Fruit fly (Drosophila melanogaster) whole organism, embryonic: ENCODE data around the gene CG13931.
A peak's percentile ranks its signal among the peaks of the same experiment; 100 is the strongest.

Source experiments
- ATbp ChIP-seq: fragments of 200-800 bp; sonication (Bioruptor generic); optimal IDR thresholded peaks from 2 replicates; lab custom pipeline; 2017; ENCODE audit warnings: missing biosample characterization, mild to moderate bottlenecking, missing genetic modification characterization, missing genetic modification reagents
- Ada2b ChIP-seq: fragments of 200-800 bp; sonication (Bioruptor generic); IDR thresholded peaks from 2 replicates; pipeline ENCODE4 v1.3.6; 2022; ENCODE audit warnings: missing biosample characterization, missing genetic modification characterization
- Awh ChIP-seq: fragments of 200-800 bp; sonication (Bioruptor generic); IDR thresholded peaks from 2 replicates; pipeline ENCODE4, ENCODE4 v1.3.6; 2022; ENCODE audit warnings: missing biosample characterization, missing genetic modification characterization
- BEAF-32 ChIP-seq: fragments of 200-800 bp; sonication (Bioruptor generic); optimal IDR thresholded peaks from 3 replicates; lab custom pipeline; 2017; ENCODE audit warnings: missing biosample characterization, missing genetic modification characterization, mild to moderate bottlenecking, moderate library complexity, missing genetic modification reagents
- CG10959 ChIP-seq: fragments of 200-800 bp; sonication (Bioruptor generic); IDR thresholded peaks from 2 replicates; pipeline ENCODE4 v1.3.6; 2022; ENCODE audit warnings: missing biosample characterization, missing genetic modification characterization
- CG14014 ChIP-seq: fragments of 200-800 bp; sonication (Bioruptor generic); IDR thresholded peaks from 2 replicates; pipeline ENCODE4 v1.3.6; 2022; ENCODE audit warnings: missing biosample characterization, missing genetic modification characterization
- CG1529 ChIP-seq: fragments of 200-800 bp; sonication (Bioruptor generic); optimal IDR thresholded peaks from 3 replicates; lab custom pipeline; 2018; ENCODE audit warnings: missing biosample characterization, missing genetic modification characterization
- CG15514 ChIP-seq: fragments of 200-800 bp; sonication (Bioruptor generic); optimal IDR thresholded peaks from 3 replicates; lab custom pipeline; 2017; ENCODE audit warnings: missing biosample characterization, missing genetic modification characterization, mild to moderate bottlenecking, moderate library complexity, missing genetic modification reagents
- CG16779 ChIP-seq: fragments of 200-800 bp; sonication (Bioruptor generic); IDR thresholded peaks from 2 replicates; pipeline ENCODE4 v1.3.6; 2022; ENCODE audit warnings: missing biosample characterization, missing genetic modification characterization
- CG17186 ChIP-seq: fragments of 200-800 bp; sonication (Bioruptor generic); optimal IDR thresholded peaks from 3 replicates; lab custom pipeline; 2017; ENCODE audit warnings: missing biosample characterization, missing genetic modification reagents, missing genetic modification characterization
- CG17829 ChIP-seq: fragments of 200-800 bp; optimal IDR thresholded peaks from 2 replicates; lab custom pipeline; 2019; ENCODE audit warnings: missing biosample characterization, mild to moderate bottlenecking, missing genetic modification characterization, moderate library complexity
- CG18011 ChIP-seq: fragments of 200-800 bp; sonication (Bioruptor generic); optimal IDR thresholded peaks from 2 replicates; lab custom pipeline; 2017; ENCODE audit warnings: missing biosample characterization, missing genetic modification characterization, mild to moderate bottlenecking, moderate library complexity, missing genotype
- CG2199 ChIP-seq: fragments of 200-800 bp; sonication (Bioruptor generic); IDR thresholded peaks from 3 replicates; pipeline ENCODE4 v1.3.6; 2022; ENCODE audit warnings: missing biosample characterization, missing genetic modification characterization
- CG30431 ChIP-seq: fragments of 200-800 bp; sonication (Bioruptor generic); optimal IDR thresholded peaks from 2 replicates; lab custom pipeline; 2017; ENCODE audit warnings: missing biosample characterization, missing genetic modification characterization
- CG34224 ChIP-seq: fragments of 200-800 bp; sonication (Bioruptor generic); IDR thresholded peaks from 3 replicates; pipeline ENCODE4 v1.3.6; 2022; ENCODE audit warnings: missing biosample characterization, missing genetic modification characterization; ENCODE audit not compliant: partially characterized antibody
- CG34422 ChIP-seq: fragments of 200-800 bp; sonication (Bioruptor generic); IDR thresholded peaks from 3 replicates; pipeline ENCODE4 v1.3.6; 2022; ENCODE audit warnings: missing biosample characterization, missing genetic modification characterization
- CG3847 ChIP-seq: fragments of 200-800 bp; sonication (Bioruptor generic); IDR thresholded peaks from 2 replicates; pipeline ENCODE4 v1.3.6; 2022; ENCODE audit warnings: missing biosample characterization, missing genetic modification characterization
- CG8359 ChIP-seq: fragments of 200-800 bp; sonication (Bioruptor generic); optimal IDR thresholded peaks from 2 replicates; lab custom pipeline; 2017; ENCODE audit warnings: missing biosample characterization, mild to moderate bottlenecking, missing genetic modification characterization, borderline replicate concordance
- CG9609 ChIP-seq: fragments of 200-800 bp; sonication (Bioruptor generic); optimal IDR thresholded peaks from 3 replicates; lab custom pipeline; 2016; ENCODE audit warnings: missing biosample characterization, missing genetic modification characterization
- Eip74EF ChIP-seq, 2 experiments: fragments of 200-800 bp in 1 of 2; fragments of >200 bp in 1 of 2; sonication (Bioruptor generic) in 1 of 2; optimal IDR thresholded peaks; 2 replicates each; lab custom pipeline; 2017 to 2019; ENCODE audit warnings: missing biosample characterization in 2 of 2, missing genetic modification characterization in 2 of 2, mild to moderate bottlenecking in 1 of 2, moderate library complexity in 1 of 2
- Fer1 ChIP-seq: fragments of 200-800 bp; sonication (Bioruptor generic); optimal IDR thresholded peaks from 2 replicates; lab custom pipeline; 2017; ENCODE audit warnings: missing biosample characterization, mild to moderate bottlenecking, missing genetic modification characterization
- Gug ChIP-seq: fragments of 200-800 bp; sonication (Bioruptor generic); IDR thresholded peaks from 4 replicates; pipeline ENCODE4 v1.3.6; 2022; ENCODE audit warnings: missing biosample characterization, missing genetic modification characterization
- H15 ChIP-seq: fragments of 200-800 bp; sonication (Bioruptor generic); IDR thresholded peaks from 3 replicates; pipeline ENCODE4 v1.3.6; 2022; ENCODE audit warnings: missing biosample characterization, missing genetic modification characterization
- HLH3B ChIP-seq: fragments of 200-800 bp; sonication (Bioruptor generic); IDR thresholded peaks from 2 replicates; pipeline ENCODE4 v1.3.6; 2022; ENCODE audit warnings: missing biosample characterization, missing genetic modification characterization
- Hmx ChIP-seq: fragments of 200-800 bp; sonication (Bioruptor generic); optimal IDR thresholded peaks from 2 replicates; lab custom pipeline; 2016; ENCODE audit warnings: missing biosample characterization, missing genetic modification characterization
- Lpt ChIP-seq: fragments of >200 bp; optimal IDR thresholded peaks from 2 replicates; lab custom pipeline; 2018; ENCODE audit warnings: missing biosample characterization, missing genetic modification characterization
- MBD-R2 ChIP-seq: fragments of 200-800 bp; sonication (Bioruptor generic); IDR thresholded peaks from 2 replicates; pipeline ENCODE4 v1.3.6; 2022; ENCODE audit warnings: missing biosample characterization, missing genetic modification characterization
- Side ChIP-seq: fragments of 200-800 bp; sonication (Bioruptor generic); optimal IDR thresholded peaks from 2 replicates; lab custom pipeline; 2016; ENCODE audit warnings: missing biosample characterization, missing genetic modification characterization
- Sry-δ ChIP-seq: fragments of 200-800 bp; sonication (Bioruptor generic); optimal IDR thresholded peaks from 2 replicates; lab custom pipeline; 2016; ENCODE audit warnings: missing biosample characterization, missing genetic modification characterization
- abd-A ChIP-seq: fragments of 200-800 bp; sonication (Bioruptor generic); optimal IDR thresholded peaks from 3 replicates; lab custom pipeline; 2019; ENCODE audit warnings: missing biosample characterization, mild to moderate bottlenecking, missing genetic modification characterization, moderate library complexity
- ara ChIP-seq: fragments of 200-800 bp; sonication (Bioruptor generic); IDR thresholded peaks from 2 replicates; pipeline ENCODE4 v1.3.6; 2022; ENCODE audit warnings: missing biosample characterization, missing genetic modification characterization
- ash1 ChIP-seq: fragments of 200-800 bp; sonication (Bioruptor generic); optimal IDR thresholded peaks from 2 replicates; lab custom pipeline; 2018; ENCODE audit warnings: missing biosample characterization, mild to moderate bottlenecking, missing genetic modification characterization
- bab2 ChIP-seq: fragments of 200-800 bp; sonication (Bioruptor generic); optimal IDR thresholded peaks from 2 replicates; lab custom pipeline; 2016; ENCODE audit warnings: missing biosample characterization, missing genetic modification characterization
- caup ChIP-seq: fragments of 200-800 bp; sonication (Bioruptor generic); optimal IDR thresholded peaks from 3 replicates; lab custom pipeline; 2017; ENCODE audit warnings: missing biosample characterization, mild to moderate bottlenecking, missing genetic modification characterization, moderate library complexity; ENCODE audit not compliant: severe bottlenecking
- crol ChIP-seq: fragments of 200-800 bp; sonication (Bioruptor generic); IDR thresholded peaks from 2 replicates; pipeline ENCODE4 v1.3.6; 2022; ENCODE audit warnings: missing biosample characterization, missing genetic modification characterization
- ems ChIP-seq: fragments of 200-800 bp; sonication (Bioruptor generic); optimal IDR thresholded peaks from 3 replicates; lab custom pipeline; 2016; ENCODE audit warnings: missing biosample characterization, missing genetic modification characterization
- fd64A ChIP-seq: fragments of 200-800 bp; sonication (Bioruptor generic); optimal IDR thresholded peaks from 3 replicates; lab custom pipeline; 2018; ENCODE audit warnings: missing biosample characterization, mild to moderate bottlenecking, missing genetic modification characterization
- gsb-n ChIP-seq: fragments of 200-800 bp; sonication (Bioruptor generic); optimal IDR thresholded peaks from 3 replicates; lab custom pipeline; 2018; ENCODE audit warnings: missing biosample characterization, mild to moderate bottlenecking, missing genetic modification characterization
- h ChIP-seq: fragments of >200 bp; optimal IDR thresholded peaks from 2 replicates; lab custom pipeline; 2017
- ken ChIP-seq: fragments of 200-800 bp; sonication (Bioruptor generic); IDR thresholded peaks from 3 replicates; pipeline ENCODE4 v1.3.6; 2022; ENCODE audit warnings: missing biosample characterization, missing genetic modification characterization
- knrl ChIP-seq: fragments of 200-800 bp; sonication (Bioruptor generic); IDR thresholded peaks from 3 replicates; pipeline ENCODE4 v1.3.6; 2022; ENCODE audit warnings: missing biosample characterization, missing genetic modification characterization; ENCODE audit not compliant: partially characterized antibody
- mld ChIP-seq: fragments of 200-800 bp; sonication (Bioruptor generic); IDR thresholded peaks from 3 replicates; pipeline ENCODE4 v1.3.6; 2022; ENCODE audit warnings: missing biosample characterization, missing genetic modification characterization; ENCODE audit not compliant: partially characterized antibody
- pita ChIP-seq: fragments of 200-800 bp; sonication (Bioruptor generic); optimal IDR thresholded peaks from 2 replicates; lab custom pipeline; 2017; ENCODE audit warnings: missing biosample characterization, mild to moderate bottlenecking, missing genetic modification characterization
- pzg ChIP-seq: fragments of 200-800 bp; sonication (Bioruptor generic); optimal IDR thresholded peaks from 3 replicates; lab custom pipeline; 2018; ENCODE audit warnings: missing biosample characterization, mild to moderate bottlenecking, missing genetic modification characterization, moderate library complexity
- sd ChIP-seq: fragments of 200-800 bp; sonication (Bioruptor generic); optimal IDR thresholded peaks from 3 replicates; lab custom pipeline; 2018; ENCODE audit warnings: missing biosample characterization, mild to moderate bottlenecking, missing genetic modification characterization, moderate library complexity
- slou ChIP-seq: fragments of 200-800 bp; sonication (Bioruptor generic); optimal IDR thresholded peaks from 3 replicates; lab custom pipeline; 2016; ENCODE audit warnings: missing biosample characterization, missing genetic modification characterization
- stwl ChIP-seq: fragments of 200-800 bp; sonication (Bioruptor generic); optimal IDR thresholded peaks from 3 replicates; lab custom pipeline; 2018; ENCODE audit warnings: missing biosample characterization, mild to moderate bottlenecking, missing genetic modification characterization, moderate library complexity
- tap ChIP-seq: fragments of 200-800 bp; optimal IDR thresholded peaks from 3 replicates; lab custom pipeline; 2019; ENCODE audit warnings: missing biosample characterization, mild to moderate bottlenecking, missing genetic modification characterization, moderate library complexity
- tll ChIP-seq, 2 experiments: fragments of 200-800 bp in 1 of 2; fragments of >200 bp in 1 of 2; sonication (Bioruptor generic) in 1 of 2; optimal IDR thresholded peaks; 2 replicates each; lab custom pipeline; 2017 to 2019; ENCODE audit warnings: missing biosample characterization in 2 of 2, missing genetic modification characterization in 2 of 2, mild to moderate bottlenecking in 1 of 2, moderate library complexity in 1 of 2
- wdn ChIP-seq: fragments of 200-800 bp; sonication (Bioruptor generic); IDR thresholded peaks from 2 replicates; pipeline ENCODE4 v1.3.6; 2022; ENCODE audit warnings: missing biosample characterization, missing genetic modification characterization

CG13931 gene

DNA sequence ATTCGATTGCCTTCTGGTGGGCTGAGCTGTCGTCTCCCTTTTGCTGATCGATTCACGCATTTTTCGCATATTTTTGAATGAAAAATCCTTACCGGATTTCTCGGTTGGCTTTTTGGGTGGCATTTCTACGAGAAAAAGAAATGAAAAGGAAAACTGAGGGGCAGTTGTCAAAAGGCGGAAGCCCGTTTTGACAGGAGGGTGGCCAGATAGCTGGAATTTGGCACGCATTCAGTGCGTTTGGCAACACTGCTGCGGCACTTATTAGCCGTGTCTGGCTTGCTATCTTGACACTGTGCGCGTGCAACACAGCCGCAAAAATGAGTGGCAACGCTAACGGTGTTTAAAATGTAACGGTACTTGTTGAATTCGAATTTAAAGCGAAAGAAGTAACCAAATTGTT is 33.7 kb downstream of the CG13931 start, which contains the start of gene RpL23A (continued):
- TF ChIP-seq CG34422 (GFP tag; lab: Robert Waterston, UW) (peak; percentile 93), crol (peak; percentile 58), CG17186 (GFP tag; lab: Kevin White, UChicago) (peak; percentile 97), knrl (peak; percentile 72), H15 (GFP tag; lab: Robert Waterston, UW) (peak; percentile 92), fd64A (peak; percentile 91), abd-A (peak; percentile 62), pzg (GFP tag; lab: Kevin White, UChicago) (peak; percentile 100), CG9609 (peak; percentile 98), CG2199 (GFP tag; lab: Robert Waterston, UW) (peak; percentile 92), ash1 (GFP tag; lab: Kevin White, UChicago) (peak; percentile 98), pita (GFP tag; lab: Kevin White, UChicago) (no peak), HLH3B (GFP tag; lab: Robert Waterston, UW) (peak; percentile 92), CG18011 (GFP tag; lab: Kevin White, UChicago) (peak; percentile 87), Awh (GFP tag; lab: Robert Waterston, UW) (peak; percentile 91), MBD-R2 (GFP tag; lab: Robert Waterston, UW) (peak; percentile 87), CG14014 (GFP tag; lab: Robert Waterston, UW) (peak; percentile 94), CG10959 (GFP tag; lab: Robert Waterston, UW) (peak; percentile 89), Lpt (GFP tag; lab: Kevin White, UChicago) (no peak), CG15514 (GFP tag; lab: Kevin White, UChicago) (peak; percentile 96), CG34224 (GFP tag; lab: Robert Waterston, UW) (no peak), bab2 (GFP tag; lab: Kevin White, UChicago) (peak; percentile 95), tap (tag; lab: Kevin White, UChicago) (peak; percentile 75), slou (GFP tag; lab: Kevin White, UChicago) (peak; percentile 96), wdn (peak; percentile 92), ems (peak; percentile 95), Sry-δ (GFP tag; lab: Kevin White, UChicago) (peak; percentile 86), Eip74EF (GFP tag; optimal IDR thresholded peaks at IDR 0.05; lab: Kevin White, UChicago) (peak in 1 of 2 experiments; percentile 70), CG8359 (GFP tag; lab: Kevin White, UChicago) (peak; percentile 81), ken (peak; percentile 98), Ada2b (peak; percentile 84), CG30431 (GFP tag; lab: Kevin White, UChicago) (peak; percentile 95), tll (GFP tag; optimal IDR thresholded peaks at IDR 0.05; lab: Kevin White, UChicago) (peak in 1 of 2 experiments; percentile 61), BEAF-32 (GFP tag; lab: Kevin White, UChicago) (peak; percentile 67), Gug (GFP tag; lab: Robert Waterston, UW) (peak; percentile 89), Side (GFP tag; lab: Kevin White, UChicago) (peak; percentile 98), sd (tag; lab: Kevin White, UChicago) (peak; percentile 92), CG16779 (GFP tag; lab: Robert Waterston, UW) (peak; percentile 93), caup (GFP tag; lab: Kevin White, UChicago) (peak; percentile 99), mld (GFP tag; lab: Robert Waterston, UW) (no peak), Fer1 (GFP tag; lab: Kevin White, UChicago) (peak; percentile 98), Hmx (peak; percentile 70), ara (peak; percentile 90), h (lab: Kevin White, UChicago) (no peak), CG1529 (peak; percentile 80), stwl (peak; percentile 97), gsb-n (peak; percentile 92), ATbp (peak; percentile 93), CG17829 (tag; lab: Kevin White, UChicago) (peak; percentile 92), CG3847 (GFP tag; lab: Robert Waterston, UW) (peak; percentile 99)
